Fruit fly (Drosophila melanogaster) whole organism, prepupa: Measurements from ENCODE around the gene Rbf2.
A peak's percentile ranks its signal among the peaks of the same experiment; 100 is the strongest.

ENCODE experiments used
- Blimp-1 ChIP-seq: fragments of 200-800 bp; sonication (Bioruptor generic); optimal IDR thresholded peaks from 3 replicates; lab custom pipeline; 2017; ENCODE audit warnings: missing biosample characterization, missing genetic modification characterization, mild to moderate bottlenecking, moderate library complexity, missing genetic modification reagents
- CG10631 ChIP-seq: fragments of 200-800 bp; sonication (Bioruptor generic); optimal IDR thresholded peaks from 2 replicates; lab custom pipeline; 2016; ENCODE audit warnings: missing biosample characterization, missing genetic modification characterization
- CG10669 ChIP-seq: fragments of 200-800 bp; sonication (Bioruptor generic); optimal IDR thresholded peaks from 3 replicates; lab custom pipeline; 2018; ENCODE audit warnings: missing biosample characterization, mild to moderate bottlenecking, missing genetic modification characterization, moderate library complexity
- CG11294 ChIP-seq: fragments of 200-800 bp; sonication (Bioruptor generic); IDR thresholded peaks from 2 replicates; pipeline ENCODE4 v1.3.6; 2022; ENCODE audit warnings: missing biosample characterization, missing genetic modification characterization
- CG11762 ChIP-seq: fragments of 200-800 bp; sonication (Bioruptor generic); optimal IDR thresholded peaks from 3 replicates; lab custom pipeline; 2016; ENCODE audit warnings: missing biosample characterization, missing genetic modification characterization; ENCODE audit not compliant: insufficient read depth
- CG11902 ChIP-seq: fragments of 200-800 bp; sonication (Bioruptor generic); optimal IDR thresholded peaks from 3 replicates; lab custom pipeline; 2016; ENCODE audit warnings: missing biosample characterization, missing genetic modification characterization
- CG15336 ChIP-seq: fragments of 200-800 bp; sonication (Bioruptor generic); IDR thresholded peaks from 2 replicates; pipeline ENCODE4 v1.3.6; 2022; ENCODE audit warnings: missing biosample characterization, missing genetic modification characterization
- CG1621 ChIP-seq: fragments of 200-800 bp; sonication (Bioruptor generic); optimal IDR thresholded peaks from 3 replicates; lab custom pipeline; 2018; ENCODE audit warnings: missing biosample characterization, mild to moderate bottlenecking, missing genetic modification characterization
- CG16779 ChIP-seq: fragments of 200-800 bp; sonication (Bioruptor generic); optimal IDR thresholded peaks from 3 replicates; lab custom pipeline; 2017; ENCODE audit warnings: missing biosample characterization, mild to moderate bottlenecking, missing genetic modification characterization
- CG3032 ChIP-seq: fragments of 200-800 bp; optimal IDR thresholded peaks from 2 replicates; lab custom pipeline; 2019; ENCODE audit warnings: missing biosample characterization, mild to moderate bottlenecking, missing genetic modification characterization, moderate library complexity
- CG31627 ChIP-seq: fragments of 200-800 bp; sonication (Bioruptor generic); optimal IDR thresholded peaks from 3 replicates; lab custom pipeline; 2016; ENCODE audit warnings: missing biosample characterization, missing genetic modification characterization
- CG32006 ChIP-seq: fragments of 200-800 bp; sonication (Bioruptor generic); optimal IDR thresholded peaks from 3 replicates; lab custom pipeline; 2017; ENCODE audit warnings: missing biosample characterization, mild to moderate bottlenecking, missing genetic modification characterization
- CG34406 ChIP-seq: fragments of 200-800 bp; sonication (Bioruptor generic); optimal IDR thresholded peaks from 3 replicates; lab custom pipeline; 2016; ENCODE audit warnings: missing biosample characterization, missing genetic modification characterization
- CG3919 ChIP-seq: fragments of 200-800 bp; sonication (Bioruptor generic); optimal IDR thresholded peaks from 3 replicates; lab custom pipeline; 2016; ENCODE audit warnings: missing biosample characterization, missing genetic modification characterization
- CG4318 ChIP-seq: fragments of 200-800 bp; sonication (Bioruptor generic); optimal IDR thresholded peaks from 3 replicates; lab custom pipeline; 2017; ENCODE audit warnings: missing biosample characterization, mild to moderate bottlenecking, missing genetic modification characterization
- CG6163 ChIP-seq: fragments of 200-800 bp; sonication (Bioruptor generic); IDR thresholded peaks from 3 replicates; pipeline ENCODE4 v1.3.6; 2022; ENCODE audit warnings: missing biosample characterization, missing genetic modification characterization
- CG6276 ChIP-seq: fragments of 200-800 bp; sonication (Bioruptor generic); optimal IDR thresholded peaks from 2 replicates; lab custom pipeline; 2017; ENCODE audit warnings: missing biosample characterization, mild to moderate bottlenecking, missing genetic modification characterization
- CG6792 ChIP-seq: fragments of 200-800 bp; sonication (Bioruptor generic); optimal IDR thresholded peaks from 3 replicates; lab custom pipeline; 2016; ENCODE audit warnings: missing biosample characterization, missing genetic modification characterization
- CG6808 ChIP-seq: fragments of 200-800 bp; sonication (Bioruptor generic); optimal IDR thresholded peaks from 3 replicates; lab custom pipeline; 2017; ENCODE audit warnings: missing biosample characterization, missing genetic modification characterization, mild to moderate bottlenecking, moderate library complexity, missing genetic modification reagents
- CG6854 ChIP-seq: fragments of 200-800 bp; sonication (Bioruptor generic); optimal IDR thresholded peaks from 2 replicates; lab custom pipeline; 2017; ENCODE audit warnings: missing biosample characterization, mild to moderate bottlenecking, missing genetic modification characterization
- CG7368 ChIP-seq: fragments of 200-800 bp; sonication (Bioruptor generic); optimal IDR thresholded peaks from 3 replicates; lab custom pipeline; 2016; ENCODE audit warnings: missing biosample characterization, missing genetic modification characterization
- CG8119 ChIP-seq: fragments of 200-800 bp; sonication (Bioruptor generic); IDR thresholded peaks from 3 replicates; pipeline ENCODE4 v1.3.6; 2022; ENCODE audit warnings: missing biosample characterization, missing genetic modification characterization
- CG8319 ChIP-seq: fragments of 200-800 bp; sonication (Bioruptor generic); optimal IDR thresholded peaks from 3 replicates; lab custom pipeline; 2016; ENCODE audit warnings: missing biosample characterization, missing genetic modification characterization
- CG8632 ChIP-seq: fragments of 200-800 bp; sonication (Bioruptor generic); optimal IDR thresholded peaks from 3 replicates; lab custom pipeline; 2016; ENCODE audit warnings: missing biosample characterization, missing genetic modification characterization
- CG9139 ChIP-seq: fragments of 200-800 bp; sonication (Bioruptor generic); optimal IDR thresholded peaks from 3 replicates; lab custom pipeline; 2017; ENCODE audit warnings: missing biosample characterization, mild to moderate bottlenecking, missing genetic modification characterization
- Eip78C ChIP-seq: fragments of 200-800 bp; sonication (Bioruptor generic); peaks from one replicate; lab custom pipeline; 2016; ENCODE audit warnings: missing biosample characterization, missing genetic modification characterization
- Ets96B ChIP-seq: fragments of 200-800 bp; optimal IDR thresholded peaks from 2 replicates; lab custom pipeline; 2019; ENCODE audit warnings: missing biosample characterization, mild to moderate bottlenecking, missing genetic modification characterization, moderate library complexity
- Gug ChIP-seq: fragments of 200-800 bp; sonication (Bioruptor generic); IDR thresholded peaks from 2 replicates; pipeline ENCODE4 v1.3.6; 2022; ENCODE audit warnings: missing biosample characterization, missing genetic modification characterization
- Lpt ChIP-seq: fragments of 200-800 bp; sonication (Bioruptor generic); optimal IDR thresholded peaks from 3 replicates; lab custom pipeline; 2016; ENCODE audit warnings: missing biosample characterization, missing genetic modification characterization
- Smox ChIP-seq: fragments of 200-800 bp; sonication (Bioruptor generic); optimal IDR thresholded peaks from 3 replicates; lab custom pipeline; 2016; ENCODE audit warnings: missing biosample characterization, missing genetic modification characterization
- Sox102F ChIP-seq: fragments of 200-800 bp; sonication (Bioruptor generic); optimal IDR thresholded peaks from 2 replicates; lab custom pipeline; 2016; ENCODE audit warnings: missing biosample characterization, mild to moderate bottlenecking, missing genetic modification characterization
- Sox15 ChIP-seq: fragments of 200-800 bp; sonication (Bioruptor generic); optimal IDR thresholded peaks from 3 replicates; lab custom pipeline; 2016; ENCODE audit warnings: missing biosample characterization, missing genetic modification characterization
- achi ChIP-seq: fragments of 200-800 bp; sonication (Bioruptor generic); optimal IDR thresholded peaks from 3 replicates; lab custom pipeline; 2016; ENCODE audit warnings: missing biosample characterization, missing genetic modification characterization
- dac ChIP-seq: fragments of 200-800 bp; sonication (Bioruptor generic); optimal IDR thresholded peaks from 2 replicates; lab custom pipeline; 2017; ENCODE audit warnings: missing biosample characterization, mild to moderate bottlenecking, missing genetic modification characterization
- eg ChIP-seq: fragments of 200-800 bp; sonication (Bioruptor generic); IDR thresholded peaks from 3 replicates; pipeline ENCODE4 v1.3.6; 2022; ENCODE audit warnings: missing biosample characterization, missing genetic modification characterization
- esn ChIP-seq: fragments of 200-800 bp; sonication (Bioruptor generic); optimal IDR thresholded peaks from 2 replicates; lab custom pipeline; 2016; ENCODE audit warnings: missing biosample characterization, mild to moderate bottlenecking, missing genetic modification characterization, moderate library complexity
- fd59A ChIP-seq: fragments of 200-800 bp; sonication (Bioruptor generic); optimal IDR thresholded peaks from 2 replicates; lab custom pipeline; 2017; ENCODE audit warnings: missing biosample characterization, mild to moderate bottlenecking, missing genetic modification characterization, missing genetic modification reagents
- fkh ChIP-seq: fragments of 200-800 bp; sonication (Bioruptor generic); optimal IDR thresholded peaks from 3 replicates; lab custom pipeline; 2017; ENCODE audit warnings: missing biosample characterization, mild to moderate bottlenecking, missing genetic modification characterization, moderate library complexity
- net ChIP-seq: fragments of 200-800 bp; sonication (Bioruptor generic); optimal IDR thresholded peaks from 3 replicates; lab custom pipeline; 2016; ENCODE audit warnings: missing biosample characterization, missing genetic modification characterization
- pdm3 ChIP-seq: fragments of 200-800 bp; sonication (Bioruptor generic); optimal IDR thresholded peaks from 3 replicates; lab custom pipeline; 2016; ENCODE audit warnings: missing biosample characterization, missing genetic modification characterization
- salr ChIP-seq, 2 experiments: fragments of 200-800 bp; sonication (Bioruptor generic); optimal IDR thresholded peaks; 3 replicates each; lab custom pipeline; 2016 to 2018; ENCODE audit warnings: missing biosample characterization in 2 of 2, missing genetic modification characterization in 2 of 2, mild to moderate bottlenecking in 1 of 2
- ss ChIP-seq, 2 experiments: fragments of 200-800 bp; sonication (Bioruptor generic); optimal IDR thresholded peaks; 2 replicates in 1 of 2; 3 replicates in 1 of 2; lab custom pipeline; 2017 to 2018; ENCODE audit warnings: mild to moderate bottlenecking in 2 of 2, missing biosample characterization in 2 of 2, missing genetic modification characterization in 2 of 2, moderate library complexity in 1 of 2
- svp ChIP-seq: fragments of 200-800 bp; sonication (Bioruptor generic); peaks from one replicate; lab custom pipeline; 2016; ENCODE audit warnings: missing biosample characterization, missing genetic modification characterization
- vri ChIP-seq: fragments of 200-800 bp; sonication (Bioruptor generic); optimal IDR thresholded peaks from 3 replicates; lab custom pipeline; 2016; ENCODE audit warnings: missing biosample characterization, mild to moderate bottlenecking, missing genetic modification characterization

Rbf2 gene

dm6 chr3R:15984483-15985118 lies 19.4 kb downstream of the Rbf2 start (continued):
- TF ChIP-seq CG6276 = peak; percentile 75
- peak; percentile 74 for TF ChIP-seq CG10669 (GFP tag; lab: Kevin White, UChicago)
- peak; percentile 66 for TF ChIP-seq fkh (GFP tag; lab: Kevin White, UChicago)
- peak; percentile 98 for TF ChIP-seq svp (GFP tag; lab: Kevin White, UChicago)
- peak; percentile 64 for TF ChIP-seq CG1621
- peak; percentile 57 for TF ChIP-seq dac (GFP tag; lab: Kevin White, UChicago)
- peak; percentile 74 for TF ChIP-seq CG8632 (GFP tag; lab: Kevin White, UChicago)
- TF ChIP-seq vri = peak; percentile 27
- TF ChIP-seq CG4318 = peak; percentile 54
- peak; percentile 79 for TF ChIP-seq Gug (GFP tag; lab: Robert Waterston, UW)
- peak; percentile 73 for TF ChIP-seq CG10631
- peak; percentile 71 for TF ChIP-seq CG16779 (tag; lab: Kevin White, UChicago)
- TF ChIP-seq CG11762 (GFP tag; lab: Kevin White, UChicago) = peak; percentile 77
- peak; percentile 81 for TF ChIP-seq CG32006
- TF ChIP-seq Ets96B (tag; lab: Kevin White, UChicago) = peak; percentile 86
- peak; percentile 76 for TF ChIP-seq CG34406 (GFP tag; lab: Kevin White, UChicago)
- TF ChIP-seq ss (GFP tag; optimal IDR thresholded peaks at IDR 0.05; lab: Kevin White, UChicago) = peak; percentile 84 to 88
- TF ChIP-seq Sox102F = peak; percentile 67
- peak; percentile 81 for TF ChIP-seq eg (GFP tag; lab: Robert Waterston, UW)
- TF ChIP-seq CG6854 (GFP tag; lab: Kevin White, UChicago) = peak; percentile 26
- peak; percentile 74 for TF ChIP-seq CG9139
- peak; percentile 74 for TF ChIP-seq achi (GFP tag; lab: Kevin White, UChicago)
- peak; percentile 70 for TF ChIP-seq net (GFP tag; lab: Kevin White, UChicago)
- TF ChIP-seq CG8319 = peak; percentile 58
- TF ChIP-seq CG11902 (GFP tag; lab: Kevin White, UChicago) = peak; percentile 36
- TF ChIP-seq Smox (GFP tag; lab: Kevin White, UChicago) = peak; percentile 80

dm6 chr3R:15985762-15986214 lies 20.5 kb downstream of the Rbf2 start, which contains the start of gene srp:
srp (plus strand) TSS chr3R:15986152.
- TF ChIP-seq CG31627 (GFP tag; lab: Kevin White, UChicago) (no peak), vri (peak; percentile 76), CG6808 (GFP tag; lab: Kevin White, UChicago) (no peak), svp (GFP tag; lab: Kevin White, UChicago) (peak; percentile 83), Gug (GFP tag; lab: Robert Waterston, UW) (no peak), CG15336 (no peak), CG6854 (GFP tag; lab: Kevin White, UChicago) (no peak), fd59A (GFP tag; lab: Kevin White, UChicago) (no peak)
- TF ChIP-seq, all 60 proteins: peak for 2

dm6 chr3R:15987064-15987649 lies 21.9 kb downstream of the Rbf2 start:
- TF ChIP-seq svp (GFP tag; lab: Kevin White, UChicago) = peak; percentile 82
- no peak for TF ChIP-seq CG6792
- no peak for TF ChIP-seq CG3919
- TF ChIP-seq Eip78C (GFP tag; lab: Kevin White, UChicago) = peak; percentile 44
- 0 out of 3 replicates have a peak, but pooled peaks have one; percentile 51 for TF ChIP-seq CG6163 (GFP tag; lab: Robert Waterston, UW)
- no peak for TF ChIP-seq esn (GFP tag; lab: Kevin White, UChicago)
- TF ChIP-seq CG11294 (GFP tag; lab: Robert Waterston, UW) = no peak
- no peak for TF ChIP-seq CG11762 (GFP tag; lab: Kevin White, UChicago)
- peak; percentile 38; the same call in 1 of the 3 replicates for TF ChIP-seq eg (GFP tag; lab: Robert Waterston, UW)
- TF ChIP-seq CG7368 = no peak
- TF ChIP-seq fd59A (GFP tag; lab: Kevin White, UChicago) = no peak
- TF ChIP-seq Sox15 (GFP tag; lab: Kevin White, UChicago) = no peak
- no peak for TF ChIP-seq CG1621
- TF ChIP-seq CG32006 = peak; percentile 13
- no peak for TF ChIP-seq salr (GFP tag; optimal IDR thresholded peaks at IDR 0.05; lab: Kevin White, UChicago)
- TF ChIP-seq CG15336 = 0 out of 2 replicates have a peak, but pooled peaks have one; percentile 21
- TF ChIP-seq CG3032 (tag; lab: Kevin White, UChicago) = no peak
- no peak for TF ChIP-seq Blimp-1 (GFP tag; lab: Kevin White, UChicago)
- no peak for TF ChIP-seq CG10669 (GFP tag; lab: Kevin White, UChicago)
- TF ChIP-seq fkh (GFP tag; lab: Kevin White, UChicago) = no peak
- no peak for TF ChIP-seq Gug (GFP tag; lab: Robert Waterston, UW)
- TF ChIP-seq Ets96B (tag; lab: Kevin White, UChicago) = peak; percentile 7
- no peak for TF ChIP-seq CG11902 (GFP tag; lab: Kevin White, UChicago)
- TF ChIP-seq CG8119 (GFP tag; lab: Robert Waterston, UW) = 0 out of 3 replicates have a peak, but pooled peaks have one; percentile 22
- no peak for TF ChIP-seq pdm3 (GFP tag; lab: Kevin White, UChicago)
- no peak for TF ChIP-seq Sox102F
- TF ChIP-seq CG4318 = no peak
- TF ChIP-seq Lpt = no peak
